Fruit fly (Drosophila melanogaster) S2 (cell line): Measurements from ENCODE around the gene Aps.

Experiments used
- CG8478 ChIP-seq: fragments of >200 bp; optimal IDR thresholded peaks from 2 replicates; lab custom pipeline; 2018
- CTCF ChIP-seq, 2 experiments: fragments of >200 bp; optimal IDR thresholded peaks; 2 replicates each; lab custom pipeline; 2018

DNA sequence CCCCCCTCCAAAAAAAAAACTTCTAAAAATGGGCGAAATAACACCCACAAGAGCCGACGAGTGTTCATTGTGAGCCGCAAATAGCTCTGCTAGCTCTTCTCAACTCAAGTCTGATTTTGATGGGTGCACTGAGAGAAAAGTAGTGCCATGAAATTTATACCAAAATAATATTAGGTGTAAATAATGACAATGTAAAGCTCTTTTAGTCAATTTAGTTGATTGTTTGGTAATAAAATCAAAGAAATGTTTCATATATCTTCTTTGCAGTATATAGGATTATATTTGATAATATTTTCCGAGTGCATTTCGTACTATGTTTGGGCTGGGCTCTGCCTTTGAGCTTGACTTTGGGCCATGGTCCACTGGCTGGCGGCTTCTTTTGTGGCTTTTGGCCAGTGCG lies 5.8 kb upstream of the Aps start:
- TF ChIP-seq CG8478 (lab: Kevin White, UChicago), result no peak
- no peak for TF ChIP-seq CTCF (optimal IDR thresholded peaks at IDR 0.05; lab: Kevin White, UChicago)
